Worm (Caenorhabditis elegans) whole organism, mixed stage, embryonic: ENCODE measurements around the gene Y53C12A.6.

Source experiments
- blmp-1 ChIP-seq: fragments of 150-350 bp; optimal IDR thresholded peaks from 2 replicates; lab custom pipeline; 2014; ENCODE audit warnings: missing biosample characterization, missing genetic modification characterization
- ces-1 ChIP-seq: fragments of 150-350 bp; optimal IDR thresholded peaks from 2 replicates; lab custom pipeline; 2014; ENCODE audit warnings: missing biosample characterization, missing genetic modification reagents, missing genetic modification characterization
- lin-13 ChIP-seq: fragments of 150-350 bp; optimal IDR thresholded peaks from 2 replicates; lab custom pipeline; 2014; ENCODE audit warnings: missing biosample characterization, missing genetic modification characterization
- lsy-2 ChIP-seq: fragments of 150-350 bp; optimal IDR thresholded peaks from 2 replicates; lab custom pipeline; 2014; ENCODE audit warnings: missing biosample characterization, missing genetic modification characterization
- mab-5 ChIP-seq: fragments of 150-350 bp; optimal IDR thresholded peaks from 2 replicates; lab custom pipeline; 2014; ENCODE audit warnings: missing biosample characterization, missing genetic modification characterization
- mep-1 ChIP-seq: fragments of 150-350 bp; optimal IDR thresholded peaks from 2 replicates; lab custom pipeline; 2017; ENCODE audit warnings: missing biosample characterization, missing genetic modification reagents, missing genetic modification characterization, inconsistent platforms
- nhr-12 ChIP-seq: fragments of 150-350 bp; optimal IDR thresholded peaks from 2 replicates; lab custom pipeline; 2014; ENCODE audit warnings: missing biosample characterization, missing genetic modification characterization
- nhr-237 ChIP-seq: fragments of 150-350 bp; optimal IDR thresholded peaks from 2 replicates; lab custom pipeline; 2014; ENCODE audit warnings: missing biosample characterization, missing genetic modification characterization
- pha-4 ChIP-seq: fragments of 150-350 bp; optimal IDR thresholded peaks from 2 replicates; lab custom pipeline; 2018; ENCODE audit warnings: missing biosample characterization, missing genetic modification reagents, missing genetic modification characterization
- snpc-4 ChIP-seq: fragments of 150-350 bp; optimal IDR thresholded peaks from 2 replicates; lab custom pipeline; 2014; ENCODE audit warnings: missing biosample characterization, missing genetic modification characterization
- unc-120 ChIP-seq: sonication (generic microtip); optimal IDR thresholded peaks from 2 replicates; lab custom pipeline; 2017; ENCODE audit warnings: missing genetic modification characterization, missing compliant biosample characterization; ENCODE audit not compliant: poor library complexity, severe bottlenecking
- unc-39 ChIP-seq: fragments of 150-350 bp; optimal IDR thresholded peaks from 2 replicates; lab custom pipeline; 2014; ENCODE audit warnings: missing biosample characterization, missing genetic modification characterization
- unc-62 ChIP-seq: fragments of 150-350 bp; optimal IDR thresholded peaks from 2 replicates; lab custom pipeline; 2014; ENCODE audit warnings: missing biosample characterization, missing genetic modification reagents, missing genetic modification characterization
- ztf-11 ChIP-seq: fragments of 150-350 bp; optimal IDR thresholded peaks from 2 replicates; lab custom pipeline; 2014; ENCODE audit warnings: missing biosample characterization, missing genetic modification characterization

- TF ChIP-seq blmp-1 (tag; lab: Kevin White, UChicago) (no peak), nhr-237 (tag; lab: Kevin White, UChicago) (no peak), unc-39 (no peak), pha-4 (tag; lab: Kevin White, UChicago) (no peak), snpc-4 (no peak), ces-1 (GFP tag; lab: Kevin White, UChicago) (no peak), nhr-12 (tag; lab: Kevin White, UChicago) (no peak), ztf-11 (tag; lab: Kevin White, UChicago) (no peak), unc-62 (GFP tag; lab: Kevin White, UChicago) (no peak), lsy-2 (tag; lab: Kevin White, UChicago) (no peak), unc-120 (tag; lab: Kevin White, UChicago) (no peak), mep-1 (no peak), mab-5 (tag; lab: Kevin White, UChicago) (no peak), lin-13 (tag; lab: Kevin White, UChicago) (no peak)
Observed at ce11 chrII:9703601-9704000, 14.2 kb downstream of the Y53C12A.6 start, which contains the start of gene mop-25.2.
